Fruit fly (Drosophila melanogaster) whole organism, embryonic: ENCODE measurements around the gene CG18258.

Source experiments
- Awh ChIP-seq: fragments of 200-800 bp; sonication (Bioruptor generic); IDR thresholded peaks from 2 replicates; pipeline ENCODE4, ENCODE4 v1.3.6; 2022; ENCODE audit warnings: missing biosample characterization, missing genetic modification characterization
- CG10366 ChIP-seq: fragments of 200-800 bp; sonication (Bioruptor generic); IDR thresholded peaks from 2 replicates; pipeline ENCODE4 v1.3.6; 2022; ENCODE audit warnings: missing biosample characterization, missing genetic modification characterization
- CG11093 ChIP-seq: fragments of 200-800 bp; sonication (Bioruptor generic); IDR thresholded peaks from 3 replicates; pipeline ENCODE4 v1.3.6; 2022; ENCODE audit warnings: missing biosample characterization, missing genetic modification characterization
- CG15011 ChIP-seq: fragments of 200-800 bp; sonication (Bioruptor generic); optimal IDR thresholded peaks from 3 replicates; lab custom pipeline; 2018; ENCODE audit warnings: missing biosample characterization, mild to moderate bottlenecking, missing genetic modification characterization
- CG15601 ChIP-seq: fragments of 200-800 bp; sonication (Bioruptor generic); optimal IDR thresholded peaks from 3 replicates; lab custom pipeline; 2019; ENCODE audit warnings: missing biosample characterization, mild to moderate bottlenecking, missing genetic modification characterization, moderate library complexity
- CG17568 ChIP-seq: fragments of 200-800 bp; sonication (Bioruptor generic); optimal IDR thresholded peaks from 2 replicates; lab custom pipeline; 2018; ENCODE audit warnings: missing biosample characterization, mild to moderate bottlenecking, missing genetic modification characterization, moderate library complexity
- CG3726 ChIP-seq: fragments of 200-800 bp; sonication (Bioruptor generic); IDR thresholded peaks from 3 replicates; pipeline ENCODE4, ENCODE4 v1.3.6; 2022; ENCODE audit warnings: missing biosample characterization, missing genetic modification characterization
- CG4424 ChIP-seq: fragments of 200-800 bp; sonication (Bioruptor generic); optimal IDR thresholded peaks from 3 replicates; lab custom pipeline; 2016; ENCODE audit warnings: missing biosample characterization, missing genetic modification characterization
- CG8765 ChIP-seq: fragments of 200-800 bp; sonication (Bioruptor generic); IDR thresholded peaks from 2 replicates; pipeline ENCODE4 v1.3.6; 2022; ENCODE audit warnings: missing biosample characterization, missing genetic modification characterization
- CG9727 ChIP-seq: fragments of 200-800 bp; sonication (Bioruptor generic); optimal IDR thresholded peaks from 3 replicates; lab custom pipeline; 2017; ENCODE audit warnings: missing biosample characterization, mild to moderate bottlenecking, missing genetic modification characterization
- CHES-1-like ChIP-seq: fragments of 200-800 bp; sonication (Bioruptor generic); optimal IDR thresholded peaks from 2 replicates; lab custom pipeline; 2016; ENCODE audit warnings: missing biosample characterization, missing genetic modification characterization
- Eip74EF ChIP-seq, 2 experiments: fragments of 200-800 bp in 1 of 2; fragments of >200 bp in 1 of 2; sonication (Bioruptor generic) in 1 of 2; optimal IDR thresholded peaks; 2 replicates each; lab custom pipeline; 2017 to 2019; ENCODE audit warnings: missing biosample characterization in 2 of 2, missing genetic modification characterization in 2 of 2, mild to moderate bottlenecking in 1 of 2, moderate library complexity in 1 of 2
- HLH3B ChIP-seq: fragments of 200-800 bp; sonication (Bioruptor generic); IDR thresholded peaks from 2 replicates; pipeline ENCODE4 v1.3.6; 2022; ENCODE audit warnings: missing biosample characterization, missing genetic modification characterization
- Jarid2 ChIP-seq: fragments of 200-800 bp; sonication (Bioruptor generic); optimal IDR thresholded peaks from 3 replicates; lab custom pipeline; 2017; ENCODE audit warnings: mild to moderate bottlenecking, missing biosample characterization, missing genetic modification reagents, missing genetic modification characterization
- Med ChIP-seq: fragments of 200-800 bp; sonication (Bioruptor generic); peaks from one replicate; lab custom pipeline; 2016; ENCODE audit warnings: missing biosample characterization, missing genetic modification characterization, mild to moderate bottlenecking, inconsistent platforms, moderate library complexity
- NFAT ChIP-seq: fragments of 200-800 bp; sonication (Bioruptor generic); IDR thresholded peaks from 2 replicates; pipeline ENCODE4 v1.3.6; 2022; ENCODE audit warnings: missing biosample characterization, missing genetic modification characterization
- Oaz ChIP-seq: fragments of 200-800 bp; sonication (Bioruptor generic); IDR thresholded peaks from 2 replicates; pipeline ENCODE4 v1.3.6; 2022; ENCODE audit warnings: missing biosample characterization, missing genetic modification characterization
- Oli ChIP-seq: fragments of 200-800 bp; sonication (Bioruptor generic); optimal IDR thresholded peaks from 2 replicates; lab custom pipeline; 2018; ENCODE audit warnings: missing biosample characterization, mild to moderate bottlenecking, missing genetic modification characterization, moderate library complexity
- Pdp1 ChIP-seq, 2 experiments: fragments of 200-800 bp; sonication (Bioruptor generic); optimal IDR thresholded peaks; 3 replicates each; lab custom pipeline; 2016; ENCODE audit warnings: missing biosample characterization in 2 of 2, missing genetic modification characterization in 2 of 2, mild to moderate bottlenecking in 1 of 2, moderate library complexity in 1 of 2
- Sin3A ChIP-seq: fragments of >200 bp; optimal IDR thresholded peaks from 2 replicates; lab custom pipeline; 2018
- Sry-β ChIP-seq: fragments of 200-800 bp; sonication (Bioruptor generic); optimal IDR thresholded peaks from 2 replicates; lab custom pipeline; 2018; ENCODE audit warnings: missing biosample characterization, mild to moderate bottlenecking, missing genetic modification characterization, moderate library complexity
- Tbp ChIP-seq: fragments of >200 bp; optimal IDR thresholded peaks from 2 replicates; lab custom pipeline; 2018; ENCODE audit warnings: missing biosample characterization, missing genetic modification characterization
- Vsx1 ChIP-seq: fragments of 200-800 bp; sonication (Bioruptor generic); optimal IDR thresholded peaks from 2 replicates; lab custom pipeline; 2017; ENCODE audit warnings: missing biosample characterization, mild to moderate bottlenecking, missing genetic modification characterization, missing genetic modification reagents
- cg ChIP-seq: fragments of 200-800 bp; sonication (Bioruptor generic); optimal IDR thresholded peaks from 3 replicates; lab custom pipeline; 2019; ENCODE audit warnings: missing biosample characterization, mild to moderate bottlenecking, missing genetic modification characterization, moderate library complexity
- chinmo ChIP-seq: fragments of 200-800 bp; sonication (Bioruptor generic); IDR thresholded peaks from 4 replicates; pipeline ENCODE4 v1.3.6; 2022; ENCODE audit warnings: missing biosample characterization, missing genetic modification characterization; ENCODE audit not compliant: partially characterized antibody
- crc ChIP-seq: fragments of 200-800 bp; sonication (Bioruptor generic); optimal IDR thresholded peaks from 2 replicates; lab custom pipeline; 2016; ENCODE audit warnings: missing biosample characterization, missing genetic modification characterization
- esg ChIP-seq: fragments of 200-800 bp; sonication (Bioruptor generic); conservative IDR thresholded peaks from 2 replicates; pipeline ENCODE4 v1.3.6; 2022; ENCODE audit warnings: missing biosample characterization, missing genetic modification characterization
- exex ChIP-seq: fragments of 200-800 bp; sonication (Bioruptor generic); optimal IDR thresholded peaks from 4 replicates; lab custom pipeline; 2018; ENCODE audit warnings: missing biosample characterization, mild to moderate bottlenecking, missing genetic modification characterization, moderate library complexity
- gem ChIP-seq: fragments of 200-800 bp; sonication (Bioruptor generic); optimal IDR thresholded peaks from 2 replicates; lab custom pipeline; 2019; ENCODE audit warnings: missing biosample characterization, mild to moderate bottlenecking, missing genetic modification characterization, moderate library complexity
- grn ChIP-seq: fragments of 200-800 bp; sonication (Bioruptor generic); optimal IDR thresholded peaks from 3 replicates; lab custom pipeline; 2017; ENCODE audit warnings: missing biosample characterization, missing genetic modification characterization
- mld ChIP-seq: fragments of 200-800 bp; sonication (Bioruptor generic); IDR thresholded peaks from 3 replicates; pipeline ENCODE4 v1.3.6; 2022; ENCODE audit warnings: missing biosample characterization, missing genetic modification characterization; ENCODE audit not compliant: partially characterized antibody
- pfk ChIP-seq: fragments of 200-800 bp; sonication (Bioruptor generic); optimal IDR thresholded peaks from 2 replicates; lab custom pipeline; 2018; ENCODE audit warnings: missing biosample characterization, mild to moderate bottlenecking, missing genetic modification characterization, moderate library complexity
- row ChIP-seq: fragments of 200-800 bp; sonication (Bioruptor generic); IDR thresholded peaks from 3 replicates; pipeline ENCODE4 v1.3.6; 2022; ENCODE audit warnings: missing biosample characterization, missing genetic modification characterization
- sd ChIP-seq: fragments of 200-800 bp; sonication (Bioruptor generic); optimal IDR thresholded peaks from 3 replicates; lab custom pipeline; 2018; ENCODE audit warnings: missing biosample characterization, mild to moderate bottlenecking, missing genetic modification characterization, moderate library complexity
- slp2 ChIP-seq: fragments of 200-800 bp; sonication (Bioruptor generic); optimal IDR thresholded peaks from 2 replicates; lab custom pipeline; 2016; ENCODE audit warnings: missing biosample characterization, missing genetic modification characterization
- sqz ChIP-seq: fragments of 200-800 bp; sonication (Bioruptor generic); optimal IDR thresholded peaks from 3 replicates; lab custom pipeline; 2018; ENCODE audit warnings: missing biosample characterization, mild to moderate bottlenecking, missing genetic modification characterization
- ssp ChIP-seq: fragments of 200-800 bp; sonication (Bioruptor generic); IDR thresholded peaks from 2 replicates; pipeline ENCODE4 v1.3.6; 2022; ENCODE audit warnings: missing biosample characterization, missing genetic modification characterization
- usp ChIP-seq: fragments of >200 bp; optimal IDR thresholded peaks from 2 replicates; lab custom pipeline; 2017; ENCODE audit warnings: missing biosample characterization, missing genetic modification characterization

CG18258 gene

DNA sequence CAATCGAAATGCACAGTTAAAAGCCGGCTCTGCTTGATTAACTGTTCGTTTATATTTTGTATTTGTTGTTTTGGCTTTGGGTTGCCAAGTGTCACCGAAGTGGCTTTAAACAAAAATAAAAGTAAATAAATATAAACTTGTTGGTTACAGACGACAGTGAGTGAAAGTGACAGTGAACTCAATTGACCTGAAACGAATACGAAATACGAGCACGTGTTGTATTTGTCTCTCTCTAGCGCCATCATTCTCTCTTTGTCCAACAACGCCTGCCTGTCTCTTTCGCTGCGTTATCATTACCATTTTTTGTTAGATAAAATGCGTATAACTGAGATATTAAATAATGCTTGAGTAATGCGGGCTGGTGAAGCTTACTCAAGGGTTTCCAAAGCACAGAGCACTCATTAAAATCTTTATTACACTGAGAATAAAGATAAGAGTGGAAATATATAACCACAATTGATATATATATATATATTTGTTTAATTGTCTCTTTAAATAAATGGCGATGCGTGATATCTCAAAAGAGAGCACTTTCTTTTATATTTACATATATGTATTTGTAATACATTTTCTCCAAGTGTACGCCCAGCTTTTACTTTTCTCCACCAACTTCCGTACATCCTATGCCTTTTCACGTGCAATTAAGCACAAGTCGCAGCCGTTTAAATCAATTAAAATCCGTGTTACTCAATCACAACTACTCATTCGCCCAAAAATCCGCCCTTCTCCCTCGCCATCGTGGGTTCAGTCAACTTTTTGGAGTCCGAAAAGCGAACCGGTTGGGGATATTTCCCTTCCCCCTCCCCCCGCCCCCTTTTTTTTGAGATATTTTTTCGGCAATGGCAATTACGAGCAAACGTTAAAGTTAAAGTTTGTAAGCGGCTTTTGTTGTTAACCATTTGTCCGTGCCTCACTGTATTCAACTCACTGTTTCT is 30.6 kb upstream of the CG18258 start (continued):
- TF ChIP-seq row (GFP tag; lab: Robert Waterston, UW) (peak; percentile 32; the same call in 2 of the 3 replicates), ssp (no peak), CG10366 (GFP tag; lab: Robert Waterston, UW) (0 out of 2 replicates have a peak, but pooled peaks have one; percentile 7), Med (GFP tag; lab: Kevin White, UChicago) (peak; percentile 36), gem (tag; lab: Kevin White, UChicago) (peak; percentile 59), CG4424 (GFP tag; lab: Kevin White, UChicago) (peak; percentile 42), HLH3B (GFP tag; lab: Robert Waterston, UW) (peak; percentile 40; the same call in 1 of the 2 replicates), Oaz (GFP tag; lab: Robert Waterston, UW) (no peak)
- TF ChIP-seq, all 482 proteins: peak for 85

DNA sequence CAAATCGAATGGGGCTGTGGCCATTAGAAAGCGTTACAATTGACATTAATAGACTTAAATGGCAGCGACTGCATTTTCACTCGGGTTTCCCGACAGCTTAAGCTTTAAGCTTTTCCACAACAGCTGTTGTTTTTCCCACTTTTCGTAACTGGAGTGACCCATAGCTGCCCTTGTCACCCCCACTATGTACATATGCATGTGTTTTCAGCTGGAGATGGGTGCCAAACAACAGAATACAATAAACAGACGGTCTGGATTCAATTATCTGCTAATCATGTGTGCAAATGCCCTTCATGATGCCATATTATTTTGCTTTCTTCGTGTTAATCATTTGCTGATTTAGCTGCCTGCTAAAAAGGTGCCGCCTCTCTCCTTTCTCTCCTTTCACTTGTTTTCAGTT is 28.6 kb upstream of the CG18258 start:
- no peak for TF ChIP-seq pfk (GFP tag; lab: Kevin White, UChicago)
- TF ChIP-seq CG17568 (GFP tag; lab: Kevin White, UChicago): no peak
- no peak for TF ChIP-seq sd (tag; lab: Kevin White, UChicago)
- no peak for TF ChIP-seq crc

dm6 chrX:17186432-17186831 is 25.7 kb upstream of the CG18258 start:
- TF ChIP-seq slp2 (GFP tag; lab: Kevin White, UChicago) (no peak), Sin3A (no peak), grn (peak; percentile 87), Awh (GFP tag; lab: Robert Waterston, UW) (no peak), CHES-1-like (GFP tag; lab: Kevin White, UChicago) (no peak), Oli (tag; lab: Kevin White, UChicago) (no peak), Jarid2 (GFP tag; lab: Kevin White, UChicago) (no peak), Vsx1 (GFP tag; lab: Kevin White, UChicago) (peak; percentile 11), CG10366 (GFP tag; lab: Robert Waterston, UW) (no peak), CG15601 (tag; lab: Kevin White, UChicago) (no peak), CG8765 (GFP tag; lab: Robert Waterston, UW) (no peak), exex (peak; percentile 46), sd (tag; lab: Kevin White, UChicago) (peak; percentile 12), CG3726 (GFP tag; lab: Robert Waterston, UW) (no peak), cg (GFP tag; lab: Kevin White, UChicago) (peak; percentile 0), CG15011 (GFP tag; lab: Kevin White, UChicago) (no peak), NFAT (GFP tag; lab: Robert Waterston, UW) (no peak), mld (GFP tag; lab: Robert Waterston, UW) (no peak), Tbp (GFP tag; lab: Kevin White, UChicago) (no peak), Eip74EF (GFP tag; optimal IDR thresholded peaks at IDR 0.05; lab: Kevin White, UChicago) (peak in 1 of 2 experiments; percentile 8), CG9727 (no peak), chinmo (GFP tag; lab: Robert Waterston, UW) (0 out of 4 replicates have a peak, but pooled peaks have one; percentile 31), Sry-β (GFP tag; lab: Kevin White, UChicago) (no peak), esg (GFP tag; lab: Robert Waterston, UW) (no peak), sqz (GFP tag; lab: Kevin White, UChicago) (peak; percentile 24), Pdp1 (GFP tag; optimal IDR thresholded peaks at IDR 0.05; lab: Kevin White, UChicago) (peak in 1 of 2 experiments; percentile 59), usp (no peak), CG11093 (GFP tag; lab: Robert Waterston, UW) (no peak)
